Fruit fly (Drosophila melanogaster): ENCODE measurements around the gene CG7988.
A peak's percentile ranks its signal among the peaks of the same experiment; 100 is the strongest.

Gene CG7988

DNA sequence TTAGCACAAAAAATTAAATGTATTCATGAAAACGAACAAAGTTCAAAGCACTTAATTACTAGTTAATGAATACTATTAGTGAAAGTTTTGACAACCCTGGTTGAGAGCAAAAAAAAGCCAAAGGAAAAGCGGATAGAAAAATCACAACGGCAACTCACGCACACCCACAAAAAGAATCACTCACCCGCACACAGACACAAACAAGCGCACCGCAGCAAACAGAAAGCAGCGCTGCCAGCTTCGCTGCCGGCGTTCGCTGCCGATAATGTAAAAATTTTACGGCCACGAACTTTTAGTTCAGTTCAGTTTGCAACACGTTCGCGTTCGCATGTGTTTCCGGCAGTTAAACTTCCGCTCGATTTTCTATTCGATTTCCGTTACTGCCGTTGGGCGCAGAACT is 47.2 kb downstream of the CG7988 start, which contains the start of gene CG18599:
TSS of gene CG18599 (plus strand) at position 301 of the 400 bp plus-strand sequence.
- TF ChIP-seq Eip74EF (GFP tag; optimal IDR thresholded peaks at IDR 0.05): no peak
- no peak for TF ChIP-seq CG4820 (GFP tag; optimal IDR thresholded peaks at IDR 0.05)
- no peak for TF ChIP-seq CG7963 (GFP tag; IDR thresholded peaks at IDR 0.05; ENCODE audit: partially characterized antibody)
- no peak for TF ChIP-seq CG16779 (GFP tag; IDR thresholded peaks at IDR 0.05)
- TF ChIP-seq CG31365 (tag; optimal IDR thresholded peaks at IDR 0.05): no peak
- TF ChIP-seq ro (GFP tag; IDR thresholded peaks at IDR 0.05): no peak
- TF ChIP-seq CG15514 (GFP tag; optimal IDR thresholded peaks at IDR 0.05): peak; percentile 49
- TF ChIP-seq Trl (optimal IDR thresholded peaks at IDR 0.05): no peak
- no peak for TF ChIP-seq Trl (GFP tag; optimal IDR thresholded peaks at IDR 0.05)
- no peak for TF ChIP-seq HmgD (GFP tag; optimal IDR thresholded peaks at IDR 0.05)
- no peak for TF ChIP-seq Usf (GFP tag; optimal IDR thresholded peaks at IDR 0.05)
- TF ChIP-seq CG43689 (GFP tag; IDR thresholded peaks at IDR 0.05): peak; percentile 9; the same call in 1 of the 2 replicates
- TF ChIP-seq CG30020 (tag; optimal IDR thresholded peaks at IDR 0.05): no peak
- no peak for TF ChIP-seq CG13296 (GFP tag; optimal IDR thresholded peaks at IDR 0.05)
- peak; percentile 36 for TF ChIP-seq CG7271 (tag; optimal IDR thresholded peaks at IDR 0.05)
- no peak for TF ChIP-seq croc (GFP tag; conservative IDR thresholded peaks at IDR 0.05)
- TF ChIP-seq knrl (GFP tag; IDR thresholded peaks at IDR 0.05; ENCODE audit: partially characterized antibody): no peak
- TF ChIP-seq CG14965 (GFP tag; optimal IDR thresholded peaks at IDR 0.05; ENCODE audit: borderline replicate concordance): no peak
- peak; percentile 19; the same call in 1 of the 2 replicates for TF ChIP-seq CG4404 (GFP tag; IDR thresholded peaks at IDR 0.05)
- TF ChIP-seq trem (tag; optimal IDR thresholded peaks at IDR 0.05): no peak
- no peak for TF ChIP-seq NFAT (GFP tag; IDR thresholded peaks at IDR 0.05)
- no peak for TF ChIP-seq Blimp-1 (GFP tag; optimal IDR thresholded peaks at IDR 0.05)
- no peak for TF ChIP-seq gcm2 (GFP tag; optimal IDR thresholded peaks at IDR 0.05)
- TF ChIP-seq cg (GFP tag; optimal IDR thresholded peaks at IDR 0.05): peak; percentile 33
- no peak for TF ChIP-seq cad (GFP tag; optimal IDR thresholded peaks at IDR 0.05)
- TF ChIP-seq CTCF (GFP tag; optimal IDR thresholded peaks at IDR 0.05): no peak
- TF ChIP-seq sens-2 (GFP tag; IDR thresholded peaks at IDR 0.05): no peak
- TF ChIP-seq toy (GFP tag; IDR thresholded peaks at IDR 0.05): no peak
- TF ChIP-seq zen2 (GFP tag; IDR thresholded peaks at IDR 0.05; ENCODE audit: partially characterized antibody): no peak
- TF ChIP-seq fd64A (GFP tag; optimal IDR thresholded peaks at IDR 0.05): no peak
- TF ChIP-seq Ets97D (GFP tag; optimal IDR thresholded peaks at IDR 0.05): peak; percentile 48
- no peak for TF ChIP-seq CG34376 (GFP tag; optimal IDR thresholded peaks at IDR 0.05)
- no peak for TF ChIP-seq Mad (GFP tag; optimal IDR thresholded peaks at IDR 0.05)
- no peak for TF ChIP-seq run (tag; optimal IDR thresholded peaks at IDR 0.05)
- TF ChIP-seq nerfin-2 (GFP tag; IDR thresholded peaks at IDR 0.05; ENCODE audit: partially characterized antibody): no peak
- no peak for TF ChIP-seq CG15696 (tag; optimal IDR thresholded peaks at IDR 0.05)
- TF ChIP-seq Hr39 (optimal IDR thresholded peaks at IDR 0.05): no peak
- no peak for TF ChIP-seq YL-1 (GFP tag; optimal IDR thresholded peaks at IDR 0.05)
- TF ChIP-seq Drgx (GFP tag; IDR thresholded peaks at IDR 0.05): no peak
- peak; percentile 57 for TF ChIP-seq Adf1 (GFP tag; IDR thresholded peaks at IDR 0.05)
- no peak for TF ChIP-seq disco-r (GFP tag; optimal IDR thresholded peaks at IDR 0.05)
- no peak for TF ChIP-seq CG13894 (tag; optimal IDR thresholded peaks at IDR 0.05)
- TF ChIP-seq CG12071 (GFP tag; optimal IDR thresholded peaks at IDR 0.05): no peak
- TF ChIP-seq ci (GFP tag; IDR thresholded peaks at IDR 0.05): no peak; the same call in 1 of the 3 replicates
- TF ChIP-seq row (GFP tag; IDR thresholded peaks at IDR 0.05): no peak
- no peak for TF ChIP-seq tin (GFP tag; optimal IDR thresholded peaks at IDR 0.05)
- TF ChIP-seq hth (optimal IDR thresholded peaks at IDR 0.05): no peak
- no peak for TF ChIP-seq CG14050 (GFP tag; IDR thresholded peaks at IDR 0.05)
- TF ChIP-seq sna (GFP tag; IDR thresholded peaks at IDR 0.05; ENCODE audit: partially characterized antibody): no peak
- no peak for TF ChIP-seq slbo (GFP tag; IDR thresholded peaks at IDR 0.05)
- TF ChIP-seq Nf-YA (GFP tag; IDR thresholded peaks at IDR 0.05): 0 out of 2 replicates have a peak, but pooled peaks have one; percentile 20
- TF ChIP-seq CG15073 (GFP tag; optimal IDR thresholded peaks at IDR 0.05): no peak
- no peak for TF ChIP-seq CG2129 (GFP tag; IDR thresholded peaks at IDR 0.05; ENCODE audit: partially characterized antibody)

Measured in whole organism, embryonic.